Worm (Caenorhabditis elegans) whole organism, late embryonic: Measurements from ENCODE around the gene rnp-2.

ENCODE experiments used
- C38D4.7 ChIP-seq: fragments of 200-800 bp; sonication (Bioruptor generic); optimal IDR thresholded peaks from 2 replicates; lab custom pipeline; 2018; ENCODE audit warnings: mild to moderate bottlenecking, missing genetic modification characterization, moderate library complexity, missing compliant biosample characterization
- F13H6.1 ChIP-seq: sonication (generic microtip); optimal IDR thresholded peaks from 2 replicates; lab custom pipeline; 2016; ENCODE audit warnings: missing genetic modification characterization, missing compliant biosample characterization
- K09A11.1 ChIP-seq: sonication (generic microtip); optimal IDR thresholded peaks from 2 replicates; lab custom pipeline; 2017; ENCODE audit warnings: antibody characterized with exemption, mild to moderate bottlenecking, missing genetic modification characterization, missing compliant biosample characterization; ENCODE audit not compliant: insufficient read depth
- ceh-2 ChIP-seq: sonication (generic microtip); optimal IDR thresholded peaks from 2 replicates; lab custom pipeline; 2016; ENCODE audit warnings: missing genotype, missing genetic modification characterization, missing compliant biosample characterization
- ceh-24 ChIP-seq: sonication (generic microtip); optimal IDR thresholded peaks from 2 replicates; lab custom pipeline; 2016; ENCODE audit warnings: mild to moderate bottlenecking, missing genetic modification characterization, missing compliant biosample characterization
- ceh-30 ChIP-seq: fragments of 150-350 bp; optimal IDR thresholded peaks from 2 replicates; lab custom pipeline; 2014; ENCODE audit warnings: missing biosample characterization, missing genetic modification characterization
- dmd-4 ChIP-seq: sonication (generic microtip); optimal IDR thresholded peaks from 2 replicates; lab custom pipeline; 2016; ENCODE audit warnings: borderline replicate concordance, missing genetic modification characterization, missing compliant biosample characterization
- pha-4 ChIP-seq: fragments of 150-350 bp; optimal IDR thresholded peaks from 2 replicates; lab custom pipeline; 2018; ENCODE audit warnings: missing biosample characterization, missing genetic modification reagents, missing genetic modification characterization
- pqm-1 ChIP-seq: sonication (generic microtip); optimal IDR thresholded peaks from 2 replicates; lab custom pipeline; 2016; ENCODE audit warnings: missing genetic modification characterization, missing compliant biosample characterization

- TF ChIP-seq K09A11.1 (tag; lab: Kevin White, UChicago) (no peak), pqm-1 (tag; lab: Kevin White, UChicago) (no peak), dmd-4 (tag; lab: Kevin White, UChicago) (no peak), pha-4 (no peak), C38D4.7 (no peak), ceh-24 (tag; lab: Kevin White, UChicago) (no peak), ceh-30 (tag; lab: Kevin White, UChicago) (no peak), F13H6.1 (tag; lab: Kevin White, UChicago) (no peak), ceh-2 (tag; lab: Kevin White, UChicago) (no peak)
Observed at ce11 chrIV:4164392-4164791, 7.5 kb upstream of the rnp-2 start, which contains the start of gene scrm-8.
